Fruit fly (Drosophila melanogaster) whole organism, embryonic: ENCODE results near the gene Polr3E.

ENCODE experiments used
- Ada2b ChIP-seq: fragments of 200-800 bp; sonication (Bioruptor generic); IDR thresholded peaks from 2 replicates; pipeline ENCODE4 v1.3.6; 2022; ENCODE audit warnings: missing biosample characterization, missing genetic modification characterization
- Aef1 ChIP-seq: fragments of 200-800 bp; sonication (Bioruptor generic); IDR thresholded peaks from 3 replicates; pipeline ENCODE4 v1.3.6; 2022; ENCODE audit warnings: missing biosample characterization, missing genetic modification characterization
- Blimp-1 ChIP-seq: fragments of 200-800 bp; sonication (Bioruptor generic); optimal IDR thresholded peaks from 3 replicates; lab custom pipeline; 2018; ENCODE audit warnings: missing biosample characterization, missing genetic modification characterization, mild to moderate bottlenecking, moderate library complexity, missing genetic modification reagents
- CG11093 ChIP-seq: fragments of 200-800 bp; sonication (Bioruptor generic); IDR thresholded peaks from 3 replicates; pipeline ENCODE4 v1.3.6; 2022; ENCODE audit warnings: missing biosample characterization, missing genetic modification characterization
- CG12769 ChIP-seq: fragments of 200-800 bp; sonication (Bioruptor generic); optimal IDR thresholded peaks from 2 replicates; lab custom pipeline; 2019; ENCODE audit warnings: missing biosample characterization, mild to moderate bottlenecking, missing genetic modification characterization, moderate library complexity
- CG13424 ChIP-seq: fragments of 200-800 bp; sonication (Bioruptor generic); optimal IDR thresholded peaks from 2 replicates; lab custom pipeline; 2019; ENCODE audit warnings: missing biosample characterization, mild to moderate bottlenecking, missing genetic modification characterization, moderate library complexity
- CG14441 ChIP-seq: fragments of 200-800 bp; sonication (Bioruptor generic); IDR thresholded peaks from 2 replicates; pipeline ENCODE4 v1.3.6; 2022; ENCODE audit warnings: missing biosample characterization, missing genetic modification characterization
- CG1647 ChIP-seq: fragments of 200-800 bp; sonication (Bioruptor generic); optimal IDR thresholded peaks from 3 replicates; lab custom pipeline; 2016; ENCODE audit warnings: missing biosample characterization, missing genetic modification characterization
- CG17361 ChIP-seq: fragments of 200-800 bp; sonication (Bioruptor generic); IDR thresholded peaks from 3 replicates; pipeline ENCODE4 v1.3.6; 2022; ENCODE audit warnings: missing biosample characterization, missing genetic modification characterization
- CG17568 ChIP-seq: fragments of 200-800 bp; sonication (Bioruptor generic); optimal IDR thresholded peaks from 2 replicates; lab custom pipeline; 2018; ENCODE audit warnings: missing biosample characterization, mild to moderate bottlenecking, missing genetic modification characterization, moderate library complexity
- CG32532 ChIP-seq: fragments of 200-800 bp; sonication (Bioruptor generic); IDR thresholded peaks from 2 replicates; pipeline ENCODE4 v1.3.6; 2022; ENCODE audit warnings: missing biosample characterization, missing genetic modification characterization
- CG3407 ChIP-seq: fragments of 200-800 bp; sonication (Bioruptor generic); optimal IDR thresholded peaks from 2 replicates; lab custom pipeline; 2018; ENCODE audit warnings: missing biosample characterization, mild to moderate bottlenecking, missing genetic modification characterization
- CG4730 ChIP-seq: fragments of 200-800 bp; sonication (Bioruptor generic); IDR thresholded peaks from 2 replicates; pipeline ENCODE4 v1.3.6; 2022; ENCODE audit warnings: missing biosample characterization, missing genetic modification characterization
- CG6272 ChIP-seq: fragments of 200-800 bp; sonication (Bioruptor generic); IDR thresholded peaks from 2 replicates; pipeline ENCODE4 v1.3.6; 2022; ENCODE audit warnings: missing biosample characterization, missing genetic modification characterization
- CG8290 ChIP-seq, 3 experiments: fragments of 200-800 bp; sonication (Bioruptor generic); optimal IDR thresholded peaks; 2 replicates each; lab custom pipeline; 2016 to 2019; ENCODE audit warnings: missing biosample characterization in 3 of 3, missing genetic modification characterization in 3 of 3, mild to moderate bottlenecking in 2 of 3, moderate library complexity in 1 of 3
- CkIIα-i1 ChIP-seq: fragments of 200-800 bp; sonication (Bioruptor generic); IDR thresholded peaks from 2 replicates; pipeline ENCODE4 v1.3.6; 2022; ENCODE audit warnings: missing biosample characterization, missing genetic modification characterization
- Dll ChIP-seq: fragments of 200-800 bp; sonication (Bioruptor generic); IDR thresholded peaks from 4 replicates; pipeline ENCODE4 v1.3.6; 2022; ENCODE audit warnings: missing biosample characterization, missing genetic modification characterization; ENCODE audit not compliant: partially characterized antibody
- Doc2 ChIP-seq: fragments of 200-800 bp; sonication (Bioruptor generic); IDR thresholded peaks from 2 replicates; pipeline ENCODE4 v1.3.6; 2022; ENCODE audit warnings: missing biosample characterization, missing genetic modification characterization
- Dp ChIP-seq: fragments of 200-800 bp; sonication (Bioruptor generic); optimal IDR thresholded peaks from 2 replicates; lab custom pipeline; 2018; ENCODE audit warnings: missing biosample characterization, mild to moderate bottlenecking, missing genetic modification characterization, moderate library complexity
- Drgx ChIP-seq: fragments of 200-800 bp; sonication (Bioruptor generic); IDR thresholded peaks from 2 replicates; pipeline ENCODE4 v1.3.6; 2022; ENCODE audit warnings: missing biosample characterization, missing genetic modification characterization
- Hmr ChIP-seq: fragments of 200-800 bp; sonication (Bioruptor generic); optimal IDR thresholded peaks from 3 replicates; lab custom pipeline; 2017; ENCODE audit warnings: mild to moderate bottlenecking, missing biosample characterization, missing genetic modification reagents, missing genetic modification characterization
- Jarid2 ChIP-seq: fragments of 200-800 bp; sonication (Bioruptor generic); optimal IDR thresholded peaks from 3 replicates; lab custom pipeline; 2017; ENCODE audit warnings: mild to moderate bottlenecking, missing biosample characterization, missing genetic modification reagents, missing genetic modification characterization
- Kr ChIP-seq: fragments of 200-800 bp; sonication (Bioruptor generic); optimal IDR thresholded peaks from 2 replicates; lab custom pipeline; 2017; ENCODE audit warnings: missing biosample characterization, mild to moderate bottlenecking, missing genetic modification characterization
- Med ChIP-seq: fragments of 200-800 bp; sonication (Bioruptor generic); peaks from one replicate; lab custom pipeline; 2016; ENCODE audit warnings: missing biosample characterization, missing genetic modification characterization, mild to moderate bottlenecking, inconsistent platforms, moderate library complexity
- Nf-YB ChIP-seq: fragments of 200-800 bp; sonication (Bioruptor generic); optimal IDR thresholded peaks from 3 replicates; lab custom pipeline; 2019; ENCODE audit warnings: missing biosample characterization, mild to moderate bottlenecking, missing genetic modification characterization, moderate library complexity
- NfI ChIP-seq: fragments of 200-800 bp; sonication (Bioruptor generic); optimal IDR thresholded peaks from 3 replicates; lab custom pipeline; 2018; ENCODE audit warnings: missing biosample characterization, mild to moderate bottlenecking, missing genetic modification characterization, moderate library complexity
- Pdp1 ChIP-seq, 2 experiments: fragments of 200-800 bp; sonication (Bioruptor generic); optimal IDR thresholded peaks; 3 replicates each; lab custom pipeline; 2016; ENCODE audit warnings: missing biosample characterization in 2 of 2, missing genetic modification characterization in 2 of 2, mild to moderate bottlenecking in 1 of 2, moderate library complexity in 1 of 2
- Scr ChIP-seq: fragments of 200-800 bp; sonication (Bioruptor generic); IDR thresholded peaks from 2 replicates; pipeline ENCODE4 v1.3.6; 2022; ENCODE audit warnings: missing biosample characterization, missing genetic modification characterization; ENCODE audit not compliant: partially characterized antibody
- Side ChIP-seq: fragments of 200-800 bp; sonication (Bioruptor generic); optimal IDR thresholded peaks from 2 replicates; lab custom pipeline; 2016; ENCODE audit warnings: missing biosample characterization, missing genetic modification characterization
- ap ChIP-seq: fragments of 200-800 bp; sonication (Bioruptor generic); IDR thresholded peaks from 2 replicates; pipeline ENCODE4 v1.3.6; 2022; ENCODE audit warnings: missing biosample characterization, missing genetic modification characterization
- az2 ChIP-seq: fragments of 200-800 bp; sonication (Bioruptor generic); optimal IDR thresholded peaks from 3 replicates; lab custom pipeline; 2016; ENCODE audit warnings: missing biosample characterization, missing genetic modification characterization
- cas ChIP-seq: fragments of 200-800 bp; sonication (Bioruptor generic); IDR thresholded peaks from 2 replicates; pipeline ENCODE4 v1.3.6; 2022; ENCODE audit warnings: missing biosample characterization, missing genetic modification characterization
- chn ChIP-seq: fragments of 200-800 bp; sonication (Bioruptor generic); optimal IDR thresholded peaks from 2 replicates; lab custom pipeline; 2016; ENCODE audit warnings: missing biosample characterization, missing genetic modification characterization
- eyg ChIP-seq: fragments of 200-800 bp; sonication (Bioruptor generic); optimal IDR thresholded peaks from 3 replicates; lab custom pipeline; 2016; ENCODE audit warnings: missing biosample characterization, missing genetic modification characterization
- gro ChIP-seq: fragments of 200-800 bp; sonication (Bioruptor generic); optimal IDR thresholded peaks from 2 replicates; lab custom pipeline; 2016; ENCODE audit warnings: missing biosample characterization, missing genetic modification characterization
- hkb ChIP-seq, 2 experiments: fragments of 200-800 bp in 1 of 2; fragments of >200 bp in 1 of 2; sonication (Bioruptor generic) in 1 of 2; IDR thresholded peaks in 1 of 2; optimal IDR thresholded peaks in 1 of 2; 2 replicates each; pipeline versions ENCODE4 v1.3.6 to Lab custom; 2017 to 2022; ENCODE audit warnings: missing biosample characterization in 1 of 2, missing genetic modification characterization in 1 of 2
- klu ChIP-seq: fragments of 200-800 bp; sonication (Bioruptor generic); IDR thresholded peaks from 2 replicates; pipeline ENCODE4 v1.3.6; 2022; ENCODE audit warnings: missing biosample characterization, missing genetic modification characterization
- mam ChIP-seq: fragments of 200-800 bp; sonication (Bioruptor generic); optimal IDR thresholded peaks from 3 replicates; lab custom pipeline; 2016; ENCODE audit warnings: missing biosample characterization, missing genetic modification characterization
- nerfin-1 ChIP-seq: fragments of 200-800 bp; sonication (Bioruptor generic); optimal IDR thresholded peaks from 3 replicates; lab custom pipeline; 2019; ENCODE audit warnings: missing biosample characterization, mild to moderate bottlenecking, missing genetic modification characterization, moderate library complexity
- nmo ChIP-seq: fragments of 200-800 bp; sonication (Bioruptor generic); optimal IDR thresholded peaks from 2 replicates; lab custom pipeline; 2018; ENCODE audit warnings: missing biosample characterization, mild to moderate bottlenecking, missing genetic modification characterization, moderate library complexity
- pan ChIP-seq, 4 experiments: fragments of >200 bp in 3 of 4; fragments of 200-800 bp in 1 of 4; sonication (Bioruptor generic) in 1 of 4; optimal IDR thresholded peaks in 3 of 4; IDR thresholded peaks in 1 of 4; 2 replicates each; pipeline versions ENCODE4 v1.3.6 to Lab custom; 2017 to 2022; ENCODE audit warnings: missing biosample characterization in 2 of 4, missing genetic modification characterization in 2 of 4, mixed read lengths in 1 of 4
- slp2 ChIP-seq: fragments of 200-800 bp; sonication (Bioruptor generic); optimal IDR thresholded peaks from 2 replicates; lab custom pipeline; 2016; ENCODE audit warnings: missing biosample characterization, missing genetic modification characterization
- sna ChIP-seq: fragments of 200-800 bp; sonication (Bioruptor generic); IDR thresholded peaks from 2 replicates; pipeline ENCODE4 v1.3.6; 2022; ENCODE audit warnings: missing biosample characterization, missing genetic modification characterization; ENCODE audit not compliant: partially characterized antibody
- tap ChIP-seq: fragments of 200-800 bp; optimal IDR thresholded peaks from 3 replicates; lab custom pipeline; 2019; ENCODE audit warnings: missing biosample characterization, mild to moderate bottlenecking, missing genetic modification characterization, moderate library complexity
- vnd ChIP-seq: fragments of 200-800 bp; sonication (Bioruptor generic); IDR thresholded peaks from 3 replicates; pipeline ENCODE4 v1.3.6; 2022; ENCODE audit warnings: missing biosample characterization, missing genetic modification characterization; ENCODE audit not compliant: partially characterized antibody
- zf30C ChIP-seq: fragments of 200-800 bp; sonication (Bioruptor generic); optimal IDR thresholded peaks from 3 replicates; lab custom pipeline; 2018; ENCODE audit warnings: missing biosample characterization, mild to moderate bottlenecking, missing genetic modification characterization

The Polr3E gene

DNA sequence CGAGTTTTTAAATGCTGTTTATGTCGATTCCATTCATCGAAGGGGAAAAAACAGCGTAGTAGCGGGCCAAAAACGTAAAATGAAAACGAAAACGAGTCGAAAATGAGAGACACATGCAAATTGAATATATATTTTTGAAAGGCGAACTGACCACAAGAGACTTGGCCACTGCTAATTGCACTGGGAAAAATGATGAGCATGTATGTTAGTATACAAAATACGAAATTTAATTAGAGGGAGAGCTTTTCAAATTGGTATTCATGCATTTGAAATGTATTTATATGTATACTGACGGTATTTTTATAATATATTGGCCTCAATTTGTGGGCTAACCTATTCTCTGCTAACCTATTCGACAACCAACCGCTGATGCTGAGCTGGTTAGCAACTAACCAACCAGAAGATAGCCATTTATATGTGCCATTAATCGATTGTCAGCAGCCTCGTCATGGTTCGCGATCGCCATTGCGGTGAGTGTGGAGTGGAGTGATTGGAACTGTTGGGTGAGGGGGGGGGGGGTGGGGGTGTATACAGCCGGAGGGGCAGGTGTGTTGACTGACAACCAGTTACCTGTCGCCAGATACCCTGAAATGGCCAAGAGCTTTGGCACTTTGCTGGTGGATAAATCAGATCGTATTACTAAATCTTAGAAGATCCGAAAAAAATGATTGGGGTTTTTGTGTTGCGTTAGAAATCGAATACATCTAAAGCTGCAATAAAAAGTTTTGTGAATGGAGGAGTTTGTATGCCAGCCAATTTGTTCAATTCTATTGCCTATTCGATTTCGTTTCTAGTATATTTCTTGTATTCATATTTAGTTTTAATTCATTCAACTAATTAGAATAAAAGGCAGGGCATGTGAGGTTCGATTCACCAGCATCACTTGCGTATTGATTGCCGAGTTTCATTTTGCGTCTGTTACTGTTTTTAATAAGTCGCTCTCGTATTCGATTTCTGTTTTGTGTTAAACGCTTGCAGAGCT, 10.6 kb downstream of the Polr3E start (continued):
- TF ChIP-seq CG1647 (GFP tag; lab: Kevin White, UChicago), result no peak
- TF ChIP-seq NfI (GFP tag; lab: Kevin White, UChicago), result no peak
- no peak for TF ChIP-seq nerfin-1 (tag; lab: Kevin White, UChicago)
- peak; percentile 47 for TF ChIP-seq Nf-YB (GFP tag; lab: Kevin White, UChicago)
- TF ChIP-seq zf30C (GFP tag; lab: Kevin White, UChicago), result no peak
- TF ChIP-seq CG12769, result peak; percentile 58
- TF ChIP-seq CG4730 (GFP tag; lab: Robert Waterston, UW), result 0 out of 2 replicates have a peak, but pooled peaks have one; percentile 34
- no peak for TF ChIP-seq Dp (GFP tag; lab: Kevin White, UChicago)
- no peak for TF ChIP-seq chn (GFP tag; lab: Kevin White, UChicago)
- TF ChIP-seq CG6272, result no peak
- peak; percentile 63 for TF ChIP-seq Drgx (GFP tag; lab: Robert Waterston, UW)
- TF ChIP-seq klu (GFP tag; lab: Robert Waterston, UW), result no peak
- no peak for TF ChIP-seq Doc2 (GFP tag; lab: Robert Waterston, UW)
- no peak for TF ChIP-seq CG17568 (GFP tag; lab: Kevin White, UChicago)
- TF ChIP-seq nmo (GFP tag; lab: Kevin White, UChicago), result peak; percentile 9
- peak; percentile 38 for TF ChIP-seq CG14441 (GFP tag; lab: Robert Waterston, UW)
- TF ChIP-seq eyg (GFP tag; lab: Kevin White, UChicago), result no peak
- TF ChIP-seq Dll (GFP tag; lab: Robert Waterston, UW), result no peak
- TF ChIP-seq CG17361, result peak; percentile 41; the same call in 1 of the 3 replicates
- TF ChIP-seq vnd, result no peak
- no peak for TF ChIP-seq CG13424 (tag; lab: Kevin White, UChicago)
- no peak for TF ChIP-seq CG8290 (GFP tag; optimal IDR thresholded peaks at IDR 0.05; lab: Kevin White, UChicago)
- TF ChIP-seq CG8290 (tag; optimal IDR thresholded peaks at IDR 0.05; lab: Kevin White, UChicago), result peak in 1 of 2 experiments; percentile 55
- TF ChIP-seq Pdp1 (GFP tag; optimal IDR thresholded peaks at IDR 0.05; lab: Kevin White, UChicago), result peak in 1 of 2 experiments; percentile 1
- peak; percentile 4 for TF ChIP-seq Hmr
- TF ChIP-seq pan (optimal IDR thresholded peaks at IDR 0.05; lab: Kevin White, UChicago), result no peak
- peak in 1 of 2 experiments; percentile 68 for TF ChIP-seq pan (GFP tag; optimal IDR thresholded peaks at IDR 0.05 in 1 of 2, IDR thresholded peaks at IDR 0.05 in 1 of 2)
- TF ChIP-seq Ada2b, result peak; percentile 46; the same call in 1 of the 2 replicates
- no peak for TF ChIP-seq ap (GFP tag; lab: Robert Waterston, UW)
- TF ChIP-seq cas, result no peak
- no peak for TF ChIP-seq Jarid2
- TF ChIP-seq slp2 (GFP tag; lab: Kevin White, UChicago), result no peak
- TF ChIP-seq CG32532 (GFP tag; lab: Robert Waterston, UW), result peak; percentile 12; the same call in 1 of the 2 replicates
- TF ChIP-seq mam (GFP tag; lab: Kevin White, UChicago), result no peak
- peak; percentile 53 for TF ChIP-seq Blimp-1 (GFP tag; lab: Kevin White, UChicago)
- TF ChIP-seq sna (GFP tag; lab: Robert Waterston, UW), result no peak
- TF ChIP-seq tap, result peak; percentile 34
- no peak for TF ChIP-seq hkb (optimal IDR thresholded peaks at IDR 0.05; lab: Kevin White, UChicago)
- TF ChIP-seq hkb (GFP tag; IDR thresholded peaks at IDR 0.05; lab: Robert Waterston, UW), result peak; percentile 32; the same call in 1 of the 2 replicates
- no peak for TF ChIP-seq CG11093 (GFP tag; lab: Robert Waterston, UW)
- no peak for TF ChIP-seq Side
- TF ChIP-seq CkIIα-i1 (GFP tag; lab: Robert Waterston, UW), result no peak
- TF ChIP-seq gro (GFP tag; lab: Kevin White, UChicago), result peak; percentile 18
- TF ChIP-seq az2, result peak; percentile 9
- no peak for TF ChIP-seq CG3407 (GFP tag; lab: Kevin White, UChicago)
- TF ChIP-seq Kr (GFP tag; lab: Kevin White, UChicago), result no peak
- no peak for TF ChIP-seq Scr
- peak; percentile 85 for TF ChIP-seq Med (GFP tag; lab: Kevin White, UChicago)
- peak; percentile 16; the same call in 1 of the 3 replicates for TF ChIP-seq Aef1 (GFP tag; lab: Robert Waterston, UW)
